Fruit fly (Drosophila melanogaster) whole organism, embryonic: ENCODE measurements around the gene flr.
A peak's percentile ranks its signal among the peaks of the same experiment; 100 is the strongest.

Experiments used
- Atf-2 ChIP-seq: fragments of 200-800 bp; sonication (Bioruptor generic); optimal IDR thresholded peaks from 2 replicates; lab custom pipeline; 2016; ENCODE audit warnings: missing biosample characterization, missing genetic modification characterization
- CG16779 ChIP-seq: fragments of 200-800 bp; sonication (Bioruptor generic); IDR thresholded peaks from 2 replicates; pipeline ENCODE4 v1.3.6; 2022; ENCODE audit warnings: missing biosample characterization, missing genetic modification characterization
- CG4282 ChIP-seq: fragments of 200-800 bp; sonication (Bioruptor generic); optimal IDR thresholded peaks from 2 replicates; lab custom pipeline; 2016; ENCODE audit warnings: missing biosample characterization, missing genetic modification characterization
- CG7556 ChIP-seq: fragments of 200-800 bp; sonication (Bioruptor generic); optimal IDR thresholded peaks from 2 replicates; lab custom pipeline; 2017; ENCODE audit warnings: missing biosample characterization, mild to moderate bottlenecking, missing genetic modification characterization
- Hr78 ChIP-seq, 2 experiments: fragments of 200-800 bp in 1 of 2; fragments of >200 bp in 1 of 2; sonication (Bioruptor generic) in 1 of 2; optimal IDR thresholded peaks; 2 replicates each; lab custom pipeline; 2017 to 2019; ENCODE audit warnings: missing biosample characterization in 2 of 2, missing genetic modification characterization in 2 of 2, mild to moderate bottlenecking in 1 of 2, moderate library complexity in 1 of 2
- MESR4 ChIP-seq: fragments of 200-800 bp; sonication (Bioruptor generic); optimal IDR thresholded peaks from 2 replicates; lab custom pipeline; 2018; ENCODE audit warnings: missing biosample characterization, mild to moderate bottlenecking, missing genetic modification characterization, moderate library complexity
- Myb ChIP-seq: fragments of 200-800 bp; sonication (Bioruptor generic); optimal IDR thresholded peaks from 2 replicates; lab custom pipeline; 2016; ENCODE audit warnings: missing biosample characterization, missing genetic modification characterization
- ac ChIP-seq: fragments of 200-800 bp; sonication (Bioruptor generic); optimal IDR thresholded peaks from 3 replicates; lab custom pipeline; 2017; ENCODE audit warnings: missing biosample characterization, mild to moderate bottlenecking, missing genetic modification characterization
- bowl ChIP-seq: fragments of 200-800 bp; sonication (Bioruptor generic); IDR thresholded peaks from 2 replicates; pipeline ENCODE4 v1.3.6; 2022; ENCODE audit warnings: missing biosample characterization, missing genetic modification characterization
- dmrt99B ChIP-seq: fragments of 200-800 bp; sonication (Bioruptor generic); optimal IDR thresholded peaks from 2 replicates; lab custom pipeline; 2018; ENCODE audit warnings: missing biosample characterization, mild to moderate bottlenecking, missing genetic modification characterization, moderate library complexity
- emc ChIP-seq: fragments of 200-800 bp; sonication (Bioruptor generic); optimal IDR thresholded peaks from 2 replicates; lab custom pipeline; 2016; ENCODE audit warnings: missing biosample characterization, missing genetic modification characterization
- her ChIP-seq: fragments of 200-800 bp; sonication (Bioruptor generic); optimal IDR thresholded peaks from 2 replicates; lab custom pipeline; 2016; ENCODE audit warnings: missing biosample characterization, missing genetic modification characterization
- nom ChIP-seq: fragments of 200-800 bp; sonication (Bioruptor generic); optimal IDR thresholded peaks from 2 replicates; lab custom pipeline; 2017; ENCODE audit warnings: missing biosample characterization, missing genetic modification characterization, mild to moderate bottlenecking, moderate library complexity, missing genetic modification reagents
- sens ChIP-seq: fragments of 200-800 bp; sonication (Bioruptor generic); peaks from one replicate; lab custom pipeline; 2016; ENCODE audit warnings: missing biosample characterization, missing genetic modification characterization

dm6 chr3L:13397656-13398055 is 15.0 kb upstream of the flr start:
- TF ChIP-seq CG7556 (GFP tag; lab: Kevin White, UChicago) (no peak), bowl (no peak), MESR4 (GFP tag; lab: Kevin White, UChicago) (no peak), Atf-2 (no peak), sens (peak; percentile 91), Hr78 (GFP tag; optimal IDR thresholded peaks at IDR 0.05; lab: Kevin White, UChicago) (no peak), Myb (GFP tag; lab: Kevin White, UChicago) (no peak), her (GFP tag; lab: Kevin White, UChicago) (no peak), emc (GFP tag; lab: Kevin White, UChicago) (no peak), CG16779 (GFP tag; lab: Robert Waterston, UW) (no peak), dmrt99B (no peak), CG4282 (no peak), ac (GFP tag; lab: Kevin White, UChicago) (no peak), nom (GFP tag; lab: Kevin White, UChicago) (no peak)
